Fruit fly (Drosophila melanogaster) whole organism: Measurements from ENCODE around the gene Adi1.

ENCODE experiments used
- CG8478 ChIP-seq: fragments of >200 bp; optimal IDR thresholded peaks from 2 replicates; lab custom pipeline; 2018; ENCODE audit warnings: inconsistent platforms
- Dll ChIP-seq: fragments of >200 bp; optimal IDR thresholded peaks from 2 replicates; lab custom pipeline; 2017
- EcR ChIP-seq, 2 experiments: fragments of >200 bp; optimal IDR thresholded peaks; 2 replicates each; lab custom pipeline; 2017; ENCODE audit warnings: missing biosample characterization in 2 of 2, missing genetic modification characterization in 2 of 2, missing genetic modification reagents in 2 of 2
- pan ChIP-seq: fragments of >200 bp; optimal IDR thresholded peaks from 2 replicates; lab custom pipeline; 2017
- psq ChIP-seq: fragments of >200 bp; optimal IDR thresholded peaks from 2 replicates; lab custom pipeline; 2017
- usp ChIP-seq: fragments of >200 bp; optimal IDR thresholded peaks from 2 replicates; lab custom pipeline; 2017; ENCODE audit warnings: missing biosample characterization, missing genetic modification characterization, mixed read lengths

DNA sequence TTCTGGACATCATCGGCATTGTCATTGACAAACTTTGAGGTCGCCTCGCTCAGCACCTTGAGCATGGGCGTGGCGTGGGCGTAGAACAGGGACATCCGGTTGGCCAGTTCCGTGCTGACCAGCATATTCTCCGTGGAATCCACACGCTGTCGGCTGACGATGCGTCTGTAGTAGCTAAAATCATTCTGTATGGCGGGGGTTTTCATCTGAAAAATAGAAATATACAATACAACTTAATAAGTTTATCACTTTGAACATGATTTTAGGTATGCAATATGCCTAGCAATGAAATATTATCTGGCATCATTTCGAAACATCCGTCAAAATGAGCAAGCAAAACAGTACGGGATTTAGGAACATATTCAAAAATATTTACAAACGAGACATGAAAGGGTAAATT lies 21.6 kb upstream of the Adi1 start, which contains the start of gene CG14154:
- TF ChIP-seq pan (lab: Kevin White, UChicago) (no peak), psq (no peak), usp (GFP tag; lab: Kevin White, UChicago) (no peak), EcR (GFP tag; optimal IDR thresholded peaks at IDR 0.05; lab: Kevin White, UChicago) (no peak), CG8478 (lab: Kevin White, UChicago) (no peak), Dll (lab: Kevin White, UChicago) (no peak)
